Fruit fly (Drosophila melanogaster) whole organism, embryonic: ENCODE measurements around the gene CG4009.

Experiments used
- Antp ChIP-seq: fragments of 200-800 bp; sonication (Bioruptor generic); optimal IDR thresholded peaks from 3 replicates; lab custom pipeline; 2016; ENCODE audit warnings: missing biosample characterization, missing genetic modification characterization
- B-H2 ChIP-seq: fragments of 200-800 bp; sonication (Bioruptor generic); optimal IDR thresholded peaks from 2 replicates; lab custom pipeline; 2018; ENCODE audit warnings: missing biosample characterization, mild to moderate bottlenecking, missing genetic modification characterization
- C15 ChIP-seq: fragments of 200-800 bp; sonication (Bioruptor generic); IDR thresholded peaks from 3 replicates; pipeline ENCODE4 v1.3.6; 2022; ENCODE audit warnings: missing biosample characterization, missing genetic modification characterization
- CG13123 ChIP-seq: fragments of 200-800 bp; sonication (Bioruptor generic); optimal IDR thresholded peaks from 2 replicates; lab custom pipeline; 2016; ENCODE audit warnings: missing biosample characterization, missing genetic modification characterization
- CG14965 ChIP-seq: fragments of 200-800 bp; sonication (Bioruptor generic); optimal IDR thresholded peaks from 2 replicates; lab custom pipeline; 2016; ENCODE audit warnings: missing biosample characterization, missing genetic modification characterization, borderline replicate concordance
- CG15479 ChIP-seq: fragments of 200-800 bp; sonication (Bioruptor generic); optimal IDR thresholded peaks from 3 replicates; lab custom pipeline; 2019; ENCODE audit warnings: missing biosample characterization, mild to moderate bottlenecking, missing genetic modification characterization, moderate library complexity
- CG15696 ChIP-seq: fragments of 200-800 bp; sonication (Bioruptor generic); optimal IDR thresholded peaks from 2 replicates; lab custom pipeline; 2019; ENCODE audit warnings: missing biosample characterization, mild to moderate bottlenecking, missing genetic modification characterization, moderate library complexity
- CG1603 ChIP-seq: fragments of 200-800 bp; sonication (Bioruptor generic); optimal IDR thresholded peaks from 2 replicates; lab custom pipeline; 2019; ENCODE audit warnings: missing biosample characterization, mild to moderate bottlenecking, missing genetic modification characterization, moderate library complexity
- CG1647 ChIP-seq: fragments of 200-800 bp; sonication (Bioruptor generic); optimal IDR thresholded peaks from 3 replicates; lab custom pipeline; 2016; ENCODE audit warnings: missing biosample characterization, missing genetic modification characterization
- CG17612 ChIP-seq: fragments of 200-800 bp; sonication (Bioruptor generic); IDR thresholded peaks from 2 replicates; pipeline ENCODE4 v1.3.6; 2022; ENCODE audit warnings: missing biosample characterization, missing genetic modification characterization
- CG31388 ChIP-seq: fragments of 200-800 bp; sonication (Bioruptor generic); optimal IDR thresholded peaks from 2 replicates; lab custom pipeline; 2016; ENCODE audit warnings: missing biosample characterization, missing genetic modification characterization
- CG3995 ChIP-seq: fragments of 200-800 bp; sonication (Bioruptor generic); optimal IDR thresholded peaks from 3 replicates; lab custom pipeline; 2016; ENCODE audit warnings: missing biosample characterization, missing genetic modification characterization
- CG4282 ChIP-seq: fragments of 200-800 bp; sonication (Bioruptor generic); optimal IDR thresholded peaks from 2 replicates; lab custom pipeline; 2016; ENCODE audit warnings: missing biosample characterization, missing genetic modification characterization
- CG4424 ChIP-seq: fragments of 200-800 bp; sonication (Bioruptor generic); optimal IDR thresholded peaks from 3 replicates; lab custom pipeline; 2016; ENCODE audit warnings: missing biosample characterization, missing genetic modification characterization
- CG7786 ChIP-seq: fragments of 200-800 bp; sonication (Bioruptor generic); optimal IDR thresholded peaks from 2 replicates; lab custom pipeline; 2016; ENCODE audit warnings: missing biosample characterization, missing genetic modification characterization
- CG8290 ChIP-seq, 3 experiments: fragments of 200-800 bp; sonication (Bioruptor generic); optimal IDR thresholded peaks; 2 replicates each; lab custom pipeline; 2016 to 2019; ENCODE audit warnings: missing biosample characterization in 3 of 3, missing genetic modification characterization in 3 of 3, mild to moderate bottlenecking in 2 of 3, moderate library complexity in 1 of 3
- CG8765 ChIP-seq: fragments of 200-800 bp; sonication (Bioruptor generic); IDR thresholded peaks from 2 replicates; pipeline ENCODE4 v1.3.6; 2022; ENCODE audit warnings: missing biosample characterization, missing genetic modification characterization
- CG9437 ChIP-seq: fragments of 200-800 bp; sonication (Bioruptor generic); optimal IDR thresholded peaks from 2 replicates; lab custom pipeline; 2018; ENCODE audit warnings: missing biosample characterization, mild to moderate bottlenecking, missing genetic modification characterization
- CG9609 ChIP-seq: fragments of 200-800 bp; sonication (Bioruptor generic); optimal IDR thresholded peaks from 3 replicates; lab custom pipeline; 2016; ENCODE audit warnings: missing biosample characterization, missing genetic modification characterization
- CoRest ChIP-seq: fragments of 200-800 bp; sonication (Bioruptor generic); optimal IDR thresholded peaks from 3 replicates; lab custom pipeline; 2018; ENCODE audit warnings: missing biosample characterization, mild to moderate bottlenecking, missing genetic modification characterization, moderate library complexity
- Dp ChIP-seq: fragments of 200-800 bp; sonication (Bioruptor generic); optimal IDR thresholded peaks from 2 replicates; lab custom pipeline; 2018; ENCODE audit warnings: missing biosample characterization, mild to moderate bottlenecking, missing genetic modification characterization, moderate library complexity
- Ets97D ChIP-seq: fragments of 200-800 bp; sonication (Bioruptor generic); optimal IDR thresholded peaks from 3 replicates; lab custom pipeline; 2016; ENCODE audit warnings: missing biosample characterization, missing genetic modification characterization
- Gug ChIP-seq: fragments of 200-800 bp; sonication (Bioruptor generic); IDR thresholded peaks from 4 replicates; pipeline ENCODE4 v1.3.6; 2022; ENCODE audit warnings: missing biosample characterization, missing genetic modification characterization
- Hand ChIP-seq: fragments of 200-800 bp; sonication (Bioruptor generic); optimal IDR thresholded peaks from 2 replicates; lab custom pipeline; 2017; ENCODE audit warnings: mild to moderate bottlenecking, missing biosample characterization, missing genetic modification reagents, missing genetic modification characterization
- MESR4 ChIP-seq: fragments of 200-800 bp; sonication (Bioruptor generic); optimal IDR thresholded peaks from 2 replicates; lab custom pipeline; 2018; ENCODE audit warnings: missing biosample characterization, mild to moderate bottlenecking, missing genetic modification characterization, moderate library complexity
- Med ChIP-seq: fragments of 200-800 bp; sonication (Bioruptor generic); peaks from one replicate; lab custom pipeline; 2016; ENCODE audit warnings: missing biosample characterization, missing genetic modification characterization, mild to moderate bottlenecking, inconsistent platforms, moderate library complexity
- Nf-YC ChIP-seq: fragments of 200-800 bp; optimal IDR thresholded peaks from 3 replicates; lab custom pipeline; 2019; ENCODE audit warnings: missing biosample characterization, mild to moderate bottlenecking, missing genetic modification characterization, moderate library complexity
- Oli ChIP-seq: fragments of 200-800 bp; sonication (Bioruptor generic); optimal IDR thresholded peaks from 2 replicates; lab custom pipeline; 2018; ENCODE audit warnings: missing biosample characterization, mild to moderate bottlenecking, missing genetic modification characterization, moderate library complexity
- Ravus ChIP-seq: fragments of 200-800 bp; sonication (Bioruptor generic); IDR thresholded peaks from 2 replicates; pipeline ENCODE4 v1.3.6; 2022; ENCODE audit warnings: missing biosample characterization, missing genetic modification characterization
- az2 ChIP-seq: fragments of 200-800 bp; sonication (Bioruptor generic); optimal IDR thresholded peaks from 3 replicates; lab custom pipeline; 2016; ENCODE audit warnings: missing biosample characterization, missing genetic modification characterization
- bab2 ChIP-seq: fragments of 200-800 bp; sonication (Bioruptor generic); optimal IDR thresholded peaks from 2 replicates; lab custom pipeline; 2016; ENCODE audit warnings: missing biosample characterization, missing genetic modification characterization
- bigmax ChIP-seq: fragments of 200-800 bp; sonication (Bioruptor generic); optimal IDR thresholded peaks from 2 replicates; lab custom pipeline; 2018; ENCODE audit warnings: missing biosample characterization, mild to moderate bottlenecking, missing genetic modification characterization
- chif ChIP-seq, 2 experiments: fragments of 200-800 bp; sonication (Bioruptor generic); optimal IDR thresholded peaks; 3 replicates each; lab custom pipeline; 2016; ENCODE audit warnings: missing biosample characterization in 2 of 2, missing genetic modification characterization in 2 of 2
- ci ChIP-seq: fragments of 200-800 bp; sonication (Bioruptor generic); IDR thresholded peaks from 3 replicates; pipeline ENCODE4 v1.3.6; 2022; ENCODE audit warnings: missing biosample characterization, missing genetic modification characterization
- dmrt99B ChIP-seq: fragments of 200-800 bp; sonication (Bioruptor generic); optimal IDR thresholded peaks from 2 replicates; lab custom pipeline; 2018; ENCODE audit warnings: missing biosample characterization, mild to moderate bottlenecking, missing genetic modification characterization, moderate library complexity
- grn ChIP-seq: fragments of 200-800 bp; sonication (Bioruptor generic); optimal IDR thresholded peaks from 3 replicates; lab custom pipeline; 2017; ENCODE audit warnings: missing biosample characterization, missing genetic modification characterization
- lab ChIP-seq: fragments of 200-800 bp; sonication (Bioruptor generic); optimal IDR thresholded peaks from 3 replicates; lab custom pipeline; 2017; ENCODE audit warnings: missing biosample characterization, missing genetic modification characterization, mild to moderate bottlenecking, moderate library complexity, missing genetic modification reagents
- nerfin-2 ChIP-seq: fragments of 200-800 bp; sonication (Bioruptor generic); IDR thresholded peaks from 2 replicates; pipeline ENCODE4 v1.3.6; 2022; ENCODE audit warnings: missing biosample characterization, missing genetic modification characterization; ENCODE audit not compliant: partially characterized antibody
- shn ChIP-seq: fragments of 200-800 bp; sonication (Bioruptor generic); optimal IDR thresholded peaks from 3 replicates; lab custom pipeline; 2016; ENCODE audit warnings: missing biosample characterization, missing genetic modification characterization
- stwl ChIP-seq: fragments of 200-800 bp; sonication (Bioruptor generic); optimal IDR thresholded peaks from 3 replicates; lab custom pipeline; 2018; ENCODE audit warnings: missing biosample characterization, mild to moderate bottlenecking, missing genetic modification characterization, moderate library complexity
- tx ChIP-seq: fragments of 200-800 bp; sonication (Bioruptor generic); optimal IDR thresholded peaks from 2 replicates; lab custom pipeline; 2016; ENCODE audit warnings: missing biosample characterization, missing genetic modification characterization

Gene CG4009

DNA sequence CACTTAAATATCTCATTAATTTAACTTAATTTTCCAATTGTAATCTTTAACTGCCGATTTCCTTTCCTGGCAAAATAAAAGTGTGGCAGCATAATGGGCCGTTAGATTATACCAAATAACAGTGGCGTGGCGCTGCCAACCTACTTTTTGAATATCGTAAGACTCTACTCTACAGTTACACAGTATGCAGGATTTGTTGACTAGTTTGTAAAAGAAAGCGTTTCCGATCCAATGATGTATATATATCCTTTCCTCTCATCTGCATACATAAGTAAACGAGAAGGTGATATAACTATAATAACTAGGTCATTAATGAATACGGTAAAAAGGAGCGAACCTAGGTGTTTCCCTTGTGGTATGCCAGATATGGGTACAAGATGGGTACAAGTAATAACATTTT is 44.1 kb downstream of the CG4009 start, which contains the start of gene EMC2B (continued):
- TF ChIP-seq nerfin-2 (GFP tag; lab: Robert Waterston, UW) (no peak), az2 (GFP tag; lab: Kevin White, UChicago) (no peak), CG3995 (GFP tag; lab: Kevin White, UChicago) (peak; percentile 2), Antp (GFP tag; lab: Kevin White, UChicago) (peak; percentile 52), CG31388 (GFP tag; lab: Kevin White, UChicago) (no peak), CG1603 (peak; percentile 70), ci (no peak), CG17612 (GFP tag; lab: Robert Waterston, UW) (no peak), shn (peak; percentile 21), MESR4 (GFP tag; lab: Kevin White, UChicago) (peak; percentile 53), Oli (tag; lab: Kevin White, UChicago) (peak; percentile 34), CG9609 (peak; percentile 41), CG4424 (peak; percentile 5), CG7786 (GFP tag; lab: Kevin White, UChicago) (peak; percentile 11), Nf-YC (tag; lab: Kevin White, UChicago) (peak; percentile 41), Med (GFP tag; lab: Kevin White, UChicago) (peak; percentile 83), grn (GFP tag; lab: Kevin White, UChicago) (no peak), Gug (GFP tag; lab: Robert Waterston, UW) (peak; percentile 43; the same call in 2 of the 4 replicates), CG14965 (GFP tag; lab: Kevin White, UChicago) (no peak), C15 (GFP tag; lab: Robert Waterston, UW) (no peak), lab (GFP tag; lab: Kevin White, UChicago) (peak; percentile 31), CG15696 (tag; lab: Kevin White, UChicago) (peak; percentile 5), Ets97D (GFP tag; lab: Kevin White, UChicago) (peak; percentile 77), Dp (peak; percentile 20), CG1647 (GFP tag; lab: Kevin White, UChicago) (no peak), CG13123 (GFP tag; lab: Kevin White, UChicago) (peak; percentile 14), chif (GFP tag; optimal IDR thresholded peaks at IDR 0.05; lab: Kevin White, UChicago) (peak; percentile 34 to 39), CG8290 (GFP tag; optimal IDR thresholded peaks at IDR 0.05; lab: Kevin White, UChicago) (peak; percentile 27), CG8290 (tag; optimal IDR thresholded peaks at IDR 0.05; lab: Kevin White, UChicago) (peak in 1 of 2 experiments; percentile 67), B-H2 (GFP tag; lab: Kevin White, UChicago) (peak; percentile 44), stwl (tag; lab: Kevin White, UChicago) (peak; percentile 88), CG4282 (GFP tag; lab: Kevin White, UChicago) (no peak), CG9437 (GFP tag; lab: Kevin White, UChicago) (peak; percentile 32), bab2 (GFP tag; lab: Kevin White, UChicago) (peak; percentile 21), CG15479 (GFP tag; lab: Kevin White, UChicago) (no peak), tx (peak; percentile 13), Ravus (GFP tag; lab: Robert Waterston, UW) (no peak), CG8765 (GFP tag; lab: Robert Waterston, UW) (no peak), bigmax (GFP tag; lab: Kevin White, UChicago) (no peak), Hand (GFP tag; lab: Kevin White, UChicago) (no peak), CoRest (tag; lab: Kevin White, UChicago) (peak; percentile 55), dmrt99B (peak; percentile 38)
